Worm (Caenorhabditis elegans): Measurements from ENCODE around the gene prp-8.

The prp-8 gene

DNA sequence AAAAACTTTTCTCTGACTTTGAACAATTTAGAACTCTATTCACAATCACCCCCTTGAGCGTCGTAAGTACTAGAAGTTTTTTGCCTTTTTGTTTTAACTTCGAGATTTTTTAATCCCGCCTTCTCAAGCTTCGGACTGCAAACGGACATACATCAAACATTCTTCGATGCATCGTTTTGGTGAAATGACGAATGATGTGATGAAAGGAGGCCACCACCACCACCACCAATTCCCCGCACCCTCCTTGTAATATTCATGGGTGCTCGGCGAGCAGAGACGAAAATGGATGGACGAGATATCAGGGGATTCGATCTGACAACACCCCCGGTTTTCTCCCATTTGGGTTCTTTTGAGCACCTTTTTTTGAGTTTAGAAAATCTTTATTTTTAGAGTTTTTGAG lies 18.2 kb upstream of the prp-8 start:
- TF ChIP-seq fos-1 (tag; optimal IDR thresholded peaks at IDR 0.05) (no peak), unc-55 (GFP tag; optimal IDR thresholded peaks at IDR 0.05) (peak; percentile 46)

DNA sequence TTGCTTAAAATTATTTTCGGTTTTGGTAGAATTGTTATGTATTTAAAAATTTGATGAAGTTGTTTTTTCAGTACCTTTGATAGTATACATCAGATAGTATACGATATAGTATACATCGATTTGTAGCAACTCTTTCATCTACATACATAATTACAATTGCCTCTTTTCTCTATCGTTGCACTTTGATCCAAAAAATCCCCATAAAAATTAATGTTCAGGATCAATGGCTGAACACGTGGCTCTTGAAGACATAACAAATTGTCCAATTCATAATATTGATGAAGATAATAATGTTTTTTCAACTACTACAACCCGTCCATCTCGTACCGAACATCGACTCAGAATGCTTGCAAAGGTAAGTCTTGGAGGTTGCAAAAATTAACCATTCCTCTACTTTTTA lies 15.4 kb upstream of the prp-8 start, which contains the start of gene D2007.2:
Gene D2007.2 (plus strand): TSS at position 213 of the 400 bp plus-strand sequence.
- TF ChIP-seq ztf-1 (GFP tag; conservative IDR thresholded peaks at IDR 0.05), result no peak
- TF ChIP-seq blmp-1 (tag; optimal IDR thresholded peaks at IDR 0.05; ENCODE audit: insufficient read depth), result no peak
- no peak for TF ChIP-seq crh-2 (tag; optimal IDR thresholded peaks at IDR 0.05)
- TF ChIP-seq C34F6.9 (tag; optimal IDR thresholded peaks at IDR 0.05), result no peak
- no peak for TF ChIP-seq ama-1 (optimal IDR thresholded peaks at IDR 0.05)
- no peak for TF ChIP-seq alr-1 (tag; optimal IDR thresholded peaks at IDR 0.05)
- no peak for TF ChIP-seq R02D3.7 (tag; optimal IDR thresholded peaks at IDR 0.05)
- no peak for TF ChIP-seq ztf-11 (tag; optimal IDR thresholded peaks at IDR 0.05)
- TF ChIP-seq lin-13 (GFP tag; optimal IDR thresholded peaks at IDR 0.05), result no peak
- no peak for TF ChIP-seq nhr-25 (tag; optimal IDR thresholded peaks at IDR 0.05)
- no peak for TF ChIP-seq zag-1 (tag; optimal IDR thresholded peaks at IDR 0.05)
- TF ChIP-seq aly-2 (tag; optimal IDR thresholded peaks at IDR 0.05), result no peak
- TF ChIP-seq unc-39 (tag; optimal IDR thresholded peaks at IDR 0.05), result no peak

DNA sequence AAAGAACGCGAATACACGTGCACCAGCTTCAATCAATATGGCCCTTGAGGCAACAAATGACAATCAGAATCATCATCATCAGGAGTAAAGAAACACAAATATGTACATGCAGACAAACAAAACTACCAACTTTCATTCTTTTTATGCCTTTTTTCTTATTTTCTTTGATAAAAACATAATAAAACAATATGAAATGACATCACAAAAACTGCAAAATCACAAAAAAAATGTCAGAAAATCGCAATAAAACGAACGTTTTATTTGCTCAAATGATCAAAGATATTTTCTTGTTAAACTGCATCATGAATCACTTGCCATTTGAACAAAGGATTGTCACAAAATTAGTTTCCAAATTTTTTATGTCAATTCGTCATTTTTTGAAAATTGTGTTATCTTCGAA lies 9.8 kb upstream of the prp-8 start:
- TF ChIP-seq skn-1 (tag; optimal IDR thresholded peaks at IDR 0.05) (no peak), fos-1 (tag; optimal IDR thresholded peaks at IDR 0.05) (peak; percentile 16)

DNA sequence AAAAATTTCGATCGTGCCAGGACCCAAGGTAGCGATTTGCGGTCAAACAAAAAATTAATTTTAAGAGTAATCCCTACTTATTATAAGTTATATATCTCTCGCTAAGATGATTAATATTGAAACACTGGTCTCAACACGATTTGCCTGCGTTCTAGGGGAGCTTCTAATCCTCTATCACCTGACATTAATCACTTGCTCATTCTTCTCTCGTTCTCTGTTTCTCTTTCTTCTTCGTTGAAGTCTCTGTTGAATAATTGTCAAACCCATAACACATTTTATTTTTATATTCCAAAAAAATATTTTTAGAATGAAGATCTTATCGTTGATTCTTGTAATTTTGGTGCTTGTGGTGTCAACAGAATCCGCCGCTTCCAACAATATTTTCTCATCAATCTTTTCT lies 9.0 kb upstream of the prp-8 start, which contains the start of gene D2007.1:
Gene D2007.1 (plus strand): TSS at position 301 of the 400 bp plus-strand sequence.
- TF ChIP-seq dmd-4 (tag; optimal IDR thresholded peaks at IDR 0.05) (no peak), lsy-2 (tag; optimal IDR thresholded peaks at IDR 0.05) (peak in 1 of 2 experiments; percentile 1), nhr-6 (tag; optimal IDR thresholded peaks at IDR 0.05) (no peak), C34F6.9 (tag; optimal IDR thresholded peaks at IDR 0.05) (peak; percentile 32)

DNA sequence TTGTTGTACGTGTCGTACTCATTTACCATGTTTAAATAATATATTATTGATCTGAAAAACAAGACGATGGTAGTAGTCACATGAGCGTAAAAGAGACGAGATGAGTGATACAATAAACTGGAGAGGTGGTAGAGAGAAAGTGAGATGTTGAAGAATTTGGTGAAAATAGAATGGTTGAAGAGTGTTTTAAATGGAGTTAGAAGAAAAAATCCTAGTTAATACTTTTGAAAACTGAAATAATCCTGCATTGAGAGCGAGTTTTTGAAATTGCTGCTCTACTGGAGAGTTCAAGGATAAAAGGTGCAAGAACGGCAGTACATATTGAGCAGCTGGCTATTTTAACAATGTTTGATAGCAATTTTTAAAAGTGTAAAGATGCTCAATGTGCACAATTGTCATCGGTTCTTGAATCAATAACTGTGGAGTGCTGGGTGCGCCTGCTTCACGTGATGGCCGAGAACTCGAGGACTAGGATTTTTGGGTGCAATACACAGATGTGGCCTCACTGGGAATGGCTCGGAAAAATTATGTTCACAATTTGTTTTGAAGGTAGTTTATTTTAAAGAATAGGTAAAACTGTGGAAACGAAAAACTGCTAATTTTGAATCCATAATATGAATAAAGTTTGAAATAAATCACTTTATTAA lies 5.9 kb upstream of the prp-8 start, which contains the start of gene atg-13:
Gene atg-13 (minus strand): TSS at position 51 of the 647 bp plus-strand sequence.
- TF ChIP-seq lsy-2 (tag; optimal IDR thresholded peaks at IDR 0.05), result peak in 1 of 2 experiments; percentile 34
- TF ChIP-seq fos-1 (tag; optimal IDR thresholded peaks at IDR 0.05), result peak; percentile 1
- TF ChIP-seq nhr-129 (tag; optimal IDR thresholded peaks at IDR 0.05), result peak; percentile 17
- TF ChIP-seq gmeb-1 (tag; optimal IDR thresholded peaks at IDR 0.05), result peak; percentile 8
- TF ChIP-seq nhr-21 (tag; optimal IDR thresholded peaks at IDR 0.05), result no peak

DNA sequence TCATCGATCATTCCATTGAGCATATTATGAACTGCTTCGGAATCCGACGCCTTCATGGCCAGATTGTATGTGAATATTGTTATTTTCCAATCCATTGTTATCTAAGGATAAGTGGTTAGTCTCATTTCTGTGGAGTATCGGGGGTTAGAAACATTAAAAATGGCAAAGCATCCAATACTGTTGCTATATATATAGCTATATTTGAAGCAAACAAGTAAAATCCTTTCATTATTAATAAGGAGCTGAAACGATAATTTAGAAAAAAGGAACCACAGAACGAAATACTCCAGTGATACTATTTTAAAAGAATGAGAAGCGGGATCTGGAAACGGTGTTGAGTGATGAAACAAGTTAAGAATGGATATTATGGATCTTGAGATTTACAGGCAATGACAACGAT lies 2.9 kb upstream of the prp-8 start, which contains the start of gene inpp-5K:
Gene inpp-5K (minus strand): TSS at position 101 of the 400 bp plus-strand sequence.
- no peak for TF ChIP-seq peb-1 (tag; optimal IDR thresholded peaks at IDR 0.05)
- no peak for TF ChIP-seq ZK546.5 (tag; optimal IDR thresholded peaks at IDR 0.05)
- TF ChIP-seq nhr-12 (tag; optimal IDR thresholded peaks at IDR 0.05), result no peak
- no peak for TF ChIP-seq ztf-1 (GFP tag; conservative IDR thresholded peaks at IDR 0.05)
- TF ChIP-seq nhr-10 (tag; optimal IDR thresholded peaks at IDR 0.05), result no peak
- TF ChIP-seq nhr-6 (tag; optimal IDR thresholded peaks at IDR 0.05), result no peak
- TF ChIP-seq sma-3 (GFP tag; optimal IDR thresholded peaks at IDR 0.05), result no peak
- TF ChIP-seq unc-39 (tag; optimal IDR thresholded peaks at IDR 0.05), result no peak
- TF ChIP-seq nhr-129 (tag; optimal IDR thresholded peaks at IDR 0.05), result no peak
- no peak for TF ChIP-seq ztf-11 (tag; optimal IDR thresholded peaks at IDR 0.05)
- TF ChIP-seq alr-1 (tag; optimal IDR thresholded peaks at IDR 0.05), result no peak
- no peak for TF ChIP-seq Y55F3AM.14 (GFP tag; optimal IDR thresholded peaks at IDR 0.05)
- no peak for TF ChIP-seq nhr-23 (tag; optimal IDR thresholded peaks at IDR 0.05)
- TF ChIP-seq ama-1 (optimal IDR thresholded peaks at IDR 0.05), result no peak
- TF ChIP-seq sem-4 (tag; optimal IDR thresholded peaks at IDR 0.05), result no peak
- TF ChIP-seq lin-39 (tag; optimal IDR thresholded peaks at IDR 0.05), result no peak
- TF ChIP-seq ceh-82 (tag; optimal IDR thresholded peaks at IDR 0.05), result no peak
- no peak for TF ChIP-seq dmd-4 (tag; optimal IDR thresholded peaks at IDR 0.05)
